Worm (Caenorhabditis elegans) whole organism, late embryonic: ENCODE data around the gene aptf-4.

ENCODE experiments used
- C08G9.2 ChIP-seq: sonication (generic microtip); optimal IDR thresholded peaks from 2 replicates; lab custom pipeline; 2016; ENCODE audit warnings: mild to moderate bottlenecking, missing genetic modification characterization, moderate library complexity, missing compliant biosample characterization
- C38D4.7 ChIP-seq: fragments of 200-800 bp; sonication (Bioruptor generic); optimal IDR thresholded peaks from 2 replicates; lab custom pipeline; 2018; ENCODE audit warnings: mild to moderate bottlenecking, missing genetic modification characterization, moderate library complexity, missing compliant biosample characterization
- K09A11.1 ChIP-seq: sonication (generic microtip); optimal IDR thresholded peaks from 2 replicates; lab custom pipeline; 2017; ENCODE audit warnings: antibody characterized with exemption, mild to moderate bottlenecking, missing genetic modification characterization, missing compliant biosample characterization; ENCODE audit not compliant: insufficient read depth
- T23F11.4 ChIP-seq: fragments of 200-800 bp; sonication (Bioruptor generic); optimal IDR thresholded peaks from 2 replicates; lab custom pipeline; 2018; ENCODE audit warnings: mild to moderate bottlenecking, missing genetic modification characterization, missing compliant biosample characterization
- ahr-1 ChIP-seq: sonication (generic microtip); optimal IDR thresholded peaks from 2 replicates; lab custom pipeline; 2016; ENCODE audit warnings: missing genetic modification characterization, missing compliant biosample characterization
- ama-1 ChIP-seq: fragments of 150-350 bp; optimal IDR thresholded peaks from 2 replicates; lab custom pipeline; 2014
- ceh-24 ChIP-seq: sonication (generic microtip); optimal IDR thresholded peaks from 2 replicates; lab custom pipeline; 2016; ENCODE audit warnings: mild to moderate bottlenecking, missing genetic modification characterization, missing compliant biosample characterization
- ceh-30 ChIP-seq: fragments of 150-350 bp; optimal IDR thresholded peaks from 2 replicates; lab custom pipeline; 2014; ENCODE audit warnings: missing biosample characterization, missing genetic modification characterization
- ceh-34 ChIP-seq: sonication (generic microtip); optimal IDR thresholded peaks from 2 replicates; lab custom pipeline; 2016; ENCODE audit warnings: mild to moderate bottlenecking, missing genetic modification characterization, missing compliant biosample characterization
- ceh-6 ChIP-seq: fragments of 200-800 bp; sonication (Bioruptor generic); optimal IDR thresholded peaks from 2 replicates; lab custom pipeline; 2018; ENCODE audit warnings: mild to moderate bottlenecking, missing genetic modification characterization, missing compliant biosample characterization
- elt-4 ChIP-seq: sonication (generic microtip); optimal IDR thresholded peaks from 2 replicates; lab custom pipeline; 2016; ENCODE audit warnings: missing genetic modification characterization, missing compliant biosample characterization
- ets-4 ChIP-seq: sonication (generic microtip); optimal IDR thresholded peaks from 2 replicates; lab custom pipeline; 2016; ENCODE audit warnings: missing genetic modification characterization, missing compliant biosample characterization
- eyg-1 ChIP-seq: sonication (generic microtip); optimal IDR thresholded peaks from 2 replicates; lab custom pipeline; 2016; ENCODE audit warnings: missing genotype, missing genetic modification characterization, missing compliant biosample characterization
- fax-1 ChIP-seq: sonication (generic microtip); optimal IDR thresholded peaks from 2 replicates; lab custom pipeline; 2016; ENCODE audit warnings: missing genotype, missing genetic modification characterization, missing compliant biosample characterization
- fkh-10 ChIP-seq: fragments of 150-350 bp; optimal IDR thresholded peaks from 2 replicates; lab custom pipeline; 2014; ENCODE audit warnings: missing biosample characterization, missing genetic modification reagents, missing genetic modification characterization
- gmeb-2 ChIP-seq: sonication (generic microtip); optimal IDR thresholded peaks from 2 replicates; lab custom pipeline; 2016; ENCODE audit warnings: missing genetic modification characterization, inconsistent platforms, missing compliant biosample characterization
- hlh-13 ChIP-seq: fragments of 200-800 bp; sonication (Bioruptor generic); optimal IDR thresholded peaks from 2 replicates; lab custom pipeline; 2018; ENCODE audit warnings: mild to moderate bottlenecking, missing genetic modification characterization, missing compliant biosample characterization
- hlh-30 ChIP-seq: sonication (generic microtip); optimal IDR thresholded peaks from 2 replicates; lab custom pipeline; 2017; ENCODE audit warnings: antibody characterized with exemption, missing genetic modification characterization, missing compliant biosample characterization; ENCODE audit not compliant: insufficient read depth
- hlh-6 ChIP-seq: sonication (generic microtip); optimal IDR thresholded peaks from 2 replicates; lab custom pipeline; 2016; ENCODE audit warnings: missing genotype, missing genetic modification characterization, missing compliant biosample characterization
- nhr-11 ChIP-seq: fragments of 150-350 bp; optimal IDR thresholded peaks from 2 replicates; lab custom pipeline; 2014; ENCODE audit warnings: missing biosample characterization, missing genetic modification characterization
- nhr-232 ChIP-seq: sonication (generic microtip); optimal IDR thresholded peaks from 2 replicates; lab custom pipeline; 2016; ENCODE audit warnings: missing genetic modification characterization, missing compliant biosample characterization
- pat-9 ChIP-seq: fragments of 200-800 bp; sonication (Bioruptor generic); optimal IDR thresholded peaks from 2 replicates; lab custom pipeline; 2018; ENCODE audit warnings: mild to moderate bottlenecking, missing genetic modification characterization, moderate library complexity, missing compliant biosample characterization
- pqm-1 ChIP-seq: sonication (generic microtip); optimal IDR thresholded peaks from 2 replicates; lab custom pipeline; 2016; ENCODE audit warnings: missing genetic modification characterization, missing compliant biosample characterization
- rnt-1 ChIP-seq: sonication (generic microtip); optimal IDR thresholded peaks from 2 replicates; lab custom pipeline; 2016; ENCODE audit warnings: missing genetic modification characterization, missing compliant biosample characterization
- sdc-2 ChIP-seq: sonication (generic microtip); optimal IDR thresholded peaks from 2 replicates; lab custom pipeline; 2016; ENCODE audit warnings: missing genotype, missing genetic modification characterization, missing compliant biosample characterization
- sox-2 ChIP-seq: fragments of 200-800 bp; sonication (Bioruptor generic); IDR thresholded peaks from 2 replicates; pipeline ENCODE4 v1.3.6; 2022; ENCODE audit warnings: missing genetic modification reagents, missing genetic modification characterization, missing compliant biosample characterization
- syd-9 ChIP-seq: sonication (generic microtip); optimal IDR thresholded peaks from 2 replicates; lab custom pipeline; 2016; ENCODE audit warnings: mild to moderate bottlenecking, missing genetic modification characterization, moderate library complexity, missing compliant biosample characterization
- tbx-7 ChIP-seq: sonication (generic microtip); optimal IDR thresholded peaks from 2 replicates; lab custom pipeline; 2016; ENCODE audit warnings: missing genotype, missing genetic modification characterization, missing compliant biosample characterization
- ttx-3 ChIP-seq: sonication (generic microtip); optimal IDR thresholded peaks from 2 replicates; lab custom pipeline; 2016; ENCODE audit warnings: missing genetic modification reagents, missing genetic modification characterization, missing compliant biosample characterization
- unc-3 ChIP-seq, 2 experiments: fragments of 200-800 bp in 1 of 2; sonication (Bioruptor generic) in 1 of 2; sonication (generic microtip) in 1 of 2; conservative IDR thresholded peaks in 1 of 2; optimal IDR thresholded peaks in 1 of 2; 2 replicates each; pipeline versions ENCODE4 v1.3.6 to Lab custom; 2016 to 2022; ENCODE audit warnings: missing compliant biosample characterization in 2 of 2, missing genetic modification characterization in 2 of 2, missing genetic modification reagents in 1 of 2
- unc-42 ChIP-seq: sonication (generic microtip); optimal IDR thresholded peaks from 2 replicates; lab custom pipeline; 2016; ENCODE audit warnings: missing genotype, missing genetic modification characterization, missing compliant biosample characterization
- unc-55 ChIP-seq: sonication (generic microtip); optimal IDR thresholded peaks from 2 replicates; lab custom pipeline; 2017; ENCODE audit warnings: missing biosample characterization, missing genetic modification reagents, missing genetic modification characterization
- unc-86 ChIP-seq: sonication (generic microtip); optimal IDR thresholded peaks from 2 replicates; lab custom pipeline; 2016; ENCODE audit warnings: missing genetic modification characterization, missing compliant biosample characterization
- ztf-16 ChIP-seq: sonication (generic microtip); optimal IDR thresholded peaks from 2 replicates; lab custom pipeline; 2017; ENCODE audit warnings: missing genetic modification characterization, missing compliant biosample characterization

The aptf-4 gene

DNA sequence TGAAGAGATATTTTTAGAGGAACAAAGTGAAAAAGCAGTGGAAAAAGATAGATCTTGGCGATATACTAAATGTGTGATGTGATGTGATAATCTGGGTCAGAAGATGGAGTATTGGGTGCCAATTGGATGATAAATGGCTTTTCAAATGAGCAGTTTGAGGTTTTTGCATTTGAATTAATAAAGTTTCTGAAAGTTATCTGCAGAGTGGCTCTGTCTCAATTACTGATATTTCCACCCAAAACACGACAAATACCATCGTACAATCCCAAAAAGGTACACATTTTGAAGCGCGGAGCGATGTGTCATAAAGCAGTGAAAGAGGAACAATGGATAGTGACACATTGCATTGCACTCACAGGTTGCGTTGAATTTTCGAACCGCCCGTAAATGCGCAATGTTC, 48.8 kb downstream of the aptf-4 start:
- no peak for TF ChIP-seq ttx-3 (tag; lab: Kevin White, UChicago)
- no peak for TF ChIP-seq syd-9
- no peak for TF ChIP-seq unc-55
- no peak for TF ChIP-seq pqm-1 (tag; lab: Kevin White, UChicago)
- no peak for TF ChIP-seq fax-1

DNA sequence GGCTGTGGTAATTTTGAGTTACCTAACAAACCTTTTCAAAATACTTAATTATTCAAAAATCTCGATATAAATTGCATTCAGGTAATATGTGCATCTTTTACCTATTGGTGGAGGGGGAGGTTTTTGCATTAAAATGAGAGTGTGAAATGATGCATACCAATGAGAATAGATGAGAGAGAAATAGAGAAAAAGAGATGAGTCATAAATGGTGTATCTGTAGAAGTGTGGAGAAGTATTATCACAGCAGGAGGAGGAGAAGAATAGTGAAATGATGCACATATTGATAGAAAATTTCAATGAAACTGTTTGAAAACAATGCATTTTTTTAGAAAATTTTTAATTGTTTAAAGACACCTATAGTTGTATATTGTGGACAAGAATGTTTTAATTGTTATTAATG, 49.7 kb downstream of the aptf-4 start:
- TF ChIP-seq ceh-6 (GFP tag; lab: Kevin White, UChicago) (no peak), C38D4.7 (GFP tag; lab: Kevin White, UChicago) (no peak), hlh-13 (GFP tag; lab: Kevin White, UChicago) (no peak), rnt-1 (tag; lab: Kevin White, UChicago) (no peak), ahr-1 (tag; lab: Kevin White, UChicago) (no peak), unc-42 (tag; lab: Kevin White, UChicago) (no peak), ttx-3 (tag; lab: Kevin White, UChicago) (no peak), pat-9 (tag; lab: Kevin White, UChicago) (no peak), unc-86 (tag; lab: Kevin White, UChicago) (no peak), fkh-10 (GFP tag; lab: Kevin White, UChicago) (no peak), ztf-16 (tag; lab: Kevin White, UChicago) (no peak), sdc-2 (tag; lab: Kevin White, UChicago) (no peak), ceh-30 (tag; lab: Kevin White, UChicago) (no peak), T23F11.4 (GFP tag; lab: Kevin White, UChicago) (no peak), K09A11.1 (tag; lab: Kevin White, UChicago) (no peak), unc-55 (no peak)

DNA sequence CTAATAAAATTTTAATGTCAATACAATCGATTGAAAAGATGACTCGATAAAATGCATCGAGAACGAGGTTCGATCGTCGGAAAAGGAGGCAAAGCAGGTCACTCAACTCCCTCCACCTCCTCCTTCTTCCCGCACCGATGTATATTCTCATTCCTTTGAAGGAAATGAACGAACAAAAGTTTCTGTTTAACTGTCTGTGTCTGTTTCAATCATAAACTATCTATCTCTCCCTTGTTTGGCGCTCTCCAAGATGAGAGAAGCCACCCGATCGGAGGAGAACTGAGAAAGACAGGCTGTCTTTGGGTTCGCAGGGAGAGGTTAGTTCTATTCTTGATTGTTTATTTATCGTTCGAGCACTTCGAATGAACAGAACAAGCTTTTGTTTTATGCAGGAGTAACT, 50.3 kb downstream of the aptf-4 start, which contains the start of gene D2085.7:
Gene D2085.7, plus strand, starts transcription at position 251 of the 400 bp plus-strand sequence.
- TF ChIP-seq elt-4, result no peak
- no peak for TF ChIP-seq eyg-1
- TF ChIP-seq ceh-34 (tag; lab: Kevin White, UChicago), result no peak
- TF ChIP-seq ama-1 (lab: Kevin White, UChicago), result no peak
- no peak for TF ChIP-seq K09A11.1 (tag; lab: Kevin White, UChicago)
- TF ChIP-seq ceh-24 (tag; lab: Kevin White, UChicago), result no peak
- TF ChIP-seq ets-4, result no peak
- no peak for TF ChIP-seq hlh-6 (tag; lab: Kevin White, UChicago)
- no peak for TF ChIP-seq unc-3 (GFP tag; conservative IDR thresholded peaks at IDR 0.05; lab: Robert Waterston, UW)
- no peak for TF ChIP-seq unc-3 (tag; optimal IDR thresholded peaks at IDR 0.05; lab: Kevin White, UChicago)

DNA sequence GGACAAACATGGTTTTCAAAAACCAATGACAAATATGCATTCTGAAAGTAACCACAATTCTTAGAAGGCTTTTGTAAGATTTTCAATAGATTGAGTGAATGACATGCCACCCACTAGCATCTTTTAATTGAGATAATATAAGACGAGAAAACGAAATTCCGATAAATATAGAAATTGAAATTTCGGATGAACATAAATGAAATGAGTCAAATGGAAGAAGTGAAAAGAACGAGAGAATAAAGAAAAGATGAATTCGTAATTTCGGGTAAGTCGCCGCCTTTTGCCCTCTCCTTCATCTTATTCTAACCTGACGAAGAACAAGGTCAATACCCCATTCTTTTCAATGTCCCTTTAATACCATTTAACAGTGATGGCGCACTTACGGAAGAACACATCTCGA, 51.6 kb downstream of the aptf-4 start:
- TF ChIP-seq ets-4, result no peak
- no peak for TF ChIP-seq nhr-11 (tag; lab: Kevin White, UChicago)
- TF ChIP-seq sox-2 (GFP tag; lab: Robert Waterston, UW), result no peak
- TF ChIP-seq ceh-30 (tag; lab: Kevin White, UChicago), result no peak
- no peak for TF ChIP-seq C08G9.2 (tag; lab: Kevin White, UChicago)
- no peak for TF ChIP-seq rnt-1 (tag; lab: Kevin White, UChicago)
- TF ChIP-seq gmeb-2, result no peak
- TF ChIP-seq nhr-232 (tag; lab: Kevin White, UChicago), result no peak
- TF ChIP-seq tbx-7 (tag; lab: Kevin White, UChicago), result no peak
- TF ChIP-seq hlh-30 (tag; lab: Kevin White, UChicago), result no peak
